Fruit fly (Drosophila melanogaster): Measurements from ENCODE around the gene CG15545.

The CG15545 gene

DNA sequence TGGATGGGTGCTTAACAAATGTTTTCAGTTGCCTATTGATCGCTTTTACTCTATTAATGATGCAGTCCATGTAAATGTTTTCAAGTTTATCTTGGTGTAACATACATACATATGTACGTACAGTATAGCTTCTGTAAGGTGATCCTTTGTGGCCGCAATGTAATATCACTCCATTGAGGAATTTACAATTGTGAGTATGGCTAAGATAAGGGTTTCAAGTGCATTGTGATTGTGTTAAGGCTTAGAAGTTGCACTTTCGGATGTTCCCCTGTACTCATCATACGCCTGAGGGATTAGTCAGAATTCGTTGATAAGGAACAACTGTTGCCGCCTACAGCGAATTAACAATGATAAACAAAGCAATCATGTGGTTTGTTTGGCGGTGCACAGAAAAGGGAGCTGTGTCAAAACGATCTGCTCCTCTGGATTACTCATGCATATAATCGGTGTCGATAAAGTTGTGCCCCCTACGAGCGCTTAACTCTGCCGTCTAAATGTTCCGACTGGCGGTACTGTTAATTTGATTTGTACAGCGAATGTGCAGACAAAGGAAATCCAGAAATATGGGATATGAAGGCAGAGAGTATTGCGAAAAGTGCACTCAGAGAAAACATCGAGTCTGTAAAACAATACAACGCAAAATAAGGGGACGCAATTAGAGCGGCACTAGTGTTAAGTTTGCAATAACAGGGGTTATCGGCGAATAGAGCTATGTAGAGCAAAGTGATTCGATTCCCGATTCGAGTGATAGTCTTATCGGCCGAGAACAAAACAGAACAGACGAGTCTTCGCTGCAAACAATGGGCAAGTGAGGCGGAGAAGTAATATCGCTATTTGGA is 15.8 kb upstream of the CG15545 start (continued):
- TF ChIP-seq amos (GFP tag; IDR thresholded peaks at IDR 0.05; ENCODE audit: partially characterized antibody) (no peak), stc (GFP tag; IDR thresholded peaks at IDR 0.05) (peak; percentile 40; the same call in 1 of the 2 replicates), al (GFP tag; IDR thresholded peaks at IDR 0.05) (0 out of 2 replicates have a peak, but pooled peaks have one; percentile 6), CG9876 (GFP tag; optimal IDR thresholded peaks at IDR 0.05) (peak; percentile 27), CG9932 (GFP tag; IDR thresholded peaks at IDR 0.05) (peak; percentile 66), CG5245 (GFP tag; optimal IDR thresholded peaks at IDR 0.05) (peak; percentile 57), Abd-B (GFP tag; optimal IDR thresholded peaks at IDR 0.05) (no peak), CG1792 (GFP tag; optimal IDR thresholded peaks at IDR 0.05) (peak; percentile 4), seq (GFP tag; IDR thresholded peaks at IDR 0.05) (peak; percentile 42; the same call in 1 of the 2 replicates), ab (GFP tag; optimal IDR thresholded peaks at IDR 0.05) (no peak), sd (tag; optimal IDR thresholded peaks at IDR 0.05) (no peak), dmrt11E (tag; optimal IDR thresholded peaks at IDR 0.05) (peak; percentile 46), sr (GFP tag; IDR thresholded peaks at IDR 0.05) (peak; percentile 59; the same call in 2 of the 3 replicates), gce (GFP tag; IDR thresholded peaks at IDR 0.05) (peak; percentile 32; the same call in 1 of the 3 replicates), Dip3 (GFP tag; optimal IDR thresholded peaks at IDR 0.05) (peak; percentile 46), CG11093 (GFP tag; IDR thresholded peaks at IDR 0.05) (peak; percentile 61; the same call in 2 of the 3 replicates), CG12071 (GFP tag; optimal IDR thresholded peaks at IDR 0.05) (peak; percentile 67), CG13775 (GFP tag; optimal IDR thresholded peaks at IDR 0.05) (peak; percentile 9), org-1 (GFP tag; optimal IDR thresholded peaks at IDR 0.05) (peak; percentile 2), sob (GFP tag; IDR thresholded peaks at IDR 0.05) (peak; percentile 70), nmo (GFP tag; optimal IDR thresholded peaks at IDR 0.05) (peak; percentile 67), disco-r (GFP tag; optimal IDR thresholded peaks at IDR 0.05) (no peak), chm (GFP tag; IDR thresholded peaks at IDR 0.05) (peak; percentile 80), dm (GFP tag; optimal IDR thresholded peaks at IDR 0.05) (no peak), CG6654 (GFP tag; optimal IDR thresholded peaks at IDR 0.05) (no peak), CG8765 (GFP tag; IDR thresholded peaks at IDR 0.05) (peak; percentile 54; the same call in 1 of the 2 replicates), nom (GFP tag; optimal IDR thresholded peaks at IDR 0.05) (peak; percentile 37), Rfx (GFP tag; IDR thresholded peaks at IDR 0.05) (peak; percentile 74), CG34224 (GFP tag; IDR thresholded peaks at IDR 0.05; ENCODE audit: partially characterized antibody) (no peak), Dek (tag; optimal IDR thresholded peaks at IDR 0.05) (peak; percentile 55), zfh1 (GFP tag; IDR thresholded peaks at IDR 0.05) (peak; percentile 67; the same call in 2 of the 3 replicates), B-H2 (GFP tag; optimal IDR thresholded peaks at IDR 0.05) (no peak), CG13287 (GFP tag; IDR thresholded peaks at IDR 0.05; ENCODE audit: partially characterized antibody) (no peak), CG18764 (GFP tag; optimal IDR thresholded peaks at IDR 0.05) (peak; percentile 11), Drgx (GFP tag; IDR thresholded peaks at IDR 0.05) (peak; percentile 84), Ets65A (GFP tag) (peak; percentile 96), repo (GFP tag; optimal IDR thresholded peaks at IDR 0.05) (peak; percentile 16), CG14050 (GFP tag; IDR thresholded peaks at IDR 0.05) (peak; percentile 27; the same call in 2 of the 3 replicates), CG11560 (tag; IDR thresholded peaks at IDR 0.05) (peak; percentile 60; the same call in 1 of the 3 replicates), CG3407 (GFP tag; optimal IDR thresholded peaks at IDR 0.05) (peak; percentile 22), ATbp (GFP tag; optimal IDR thresholded peaks at IDR 0.05) (peak; percentile 49), Antp (GFP tag; optimal IDR thresholded peaks at IDR 0.05) (peak; percentile 62), CG30403 (GFP tag; optimal IDR thresholded peaks at IDR 0.05) (peak; percentile 66), tx (GFP tag; optimal IDR thresholded peaks at IDR 0.05) (peak; percentile 38), zen2 (GFP tag; IDR thresholded peaks at IDR 0.05; ENCODE audit: partially characterized antibody) (no peak), CG16813 (GFP tag; IDR thresholded peaks at IDR 0.05; ENCODE audit: partially characterized antibody) (no peak), Optix (GFP tag; IDR thresholded peaks at IDR 0.05) (peak; percentile 57; the same call in 2 of the 3 replicates), br (optimal IDR thresholded peaks at IDR 0.05) (no peak), zfh2 (GFP tag; optimal IDR thresholded peaks at IDR 0.05) (peak; percentile 69)
